Fruit fly (Drosophila melanogaster): ENCODE data around the gene Crg-1.

Gene Crg-1

DNA sequence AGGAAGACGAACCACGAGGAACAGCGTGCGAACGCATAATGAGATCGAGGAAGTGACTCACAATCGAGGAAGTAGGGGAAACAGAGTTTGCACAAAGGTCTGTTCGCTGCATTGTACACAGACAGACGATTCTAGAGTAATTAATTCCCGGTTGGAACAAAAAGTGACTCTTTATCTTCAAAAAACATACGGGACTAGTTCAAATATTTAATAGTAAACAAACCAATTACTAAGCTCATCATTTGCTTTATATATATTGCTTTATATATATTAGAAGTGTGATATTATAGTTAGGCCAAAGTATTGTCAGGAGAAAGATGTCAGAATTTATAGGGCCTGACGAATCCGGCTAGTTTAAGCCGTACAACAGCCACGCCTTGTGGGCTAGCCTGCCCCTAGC is 34.9 kb downstream of the Crg-1 start, which contains the start of gene CG2901:
Gene CG2901 (plus strand): TSS at position 301 of the 400 bp plus-strand sequence.
- TF ChIP-seq bab1 (GFP tag; optimal IDR thresholded peaks at IDR 0.05) (no peak), CG7045 (GFP tag; optimal IDR thresholded peaks at IDR 0.05) (no peak), tj (GFP tag; optimal IDR thresholded peaks at IDR 0.05) (no peak), Hr96 (GFP tag; optimal IDR thresholded peaks at IDR 0.05) (no peak), pad (GFP tag; optimal IDR thresholded peaks at IDR 0.05) (no peak), cnc (optimal IDR thresholded peaks at IDR 0.05) (no peak), CG7101 (tag; optimal IDR thresholded peaks at IDR 0.05) (no peak), cic (GFP tag; optimal IDR thresholded peaks at IDR 0.05) (no peak), Mnt (GFP tag; optimal IDR thresholded peaks at IDR 0.05) (no peak), toe (GFP tag; optimal IDR thresholded peaks at IDR 0.05) (no peak), CG14711 (tag; optimal IDR thresholded peaks at IDR 0.05) (no peak), CG11617 (GFP tag; optimal IDR thresholded peaks at IDR 0.05) (no peak), kay (GFP tag; ENCODE audit: borderline replicate concordance) (no peak), CG12768 (GFP tag; optimal IDR thresholded peaks at IDR 0.05) (no peak), CG33017 (tag; optimal IDR thresholded peaks at IDR 0.05) (no peak), CG1620 (GFP tag; optimal IDR thresholded peaks at IDR 0.05) (no peak), CG5204 (GFP tag; optimal IDR thresholded peaks at IDR 0.05) (no peak), Crg-1 (GFP tag; optimal IDR thresholded peaks at IDR 0.05) (no peak), ovo (GFP tag; optimal IDR thresholded peaks at IDR 0.05) (no peak)

DNA sequence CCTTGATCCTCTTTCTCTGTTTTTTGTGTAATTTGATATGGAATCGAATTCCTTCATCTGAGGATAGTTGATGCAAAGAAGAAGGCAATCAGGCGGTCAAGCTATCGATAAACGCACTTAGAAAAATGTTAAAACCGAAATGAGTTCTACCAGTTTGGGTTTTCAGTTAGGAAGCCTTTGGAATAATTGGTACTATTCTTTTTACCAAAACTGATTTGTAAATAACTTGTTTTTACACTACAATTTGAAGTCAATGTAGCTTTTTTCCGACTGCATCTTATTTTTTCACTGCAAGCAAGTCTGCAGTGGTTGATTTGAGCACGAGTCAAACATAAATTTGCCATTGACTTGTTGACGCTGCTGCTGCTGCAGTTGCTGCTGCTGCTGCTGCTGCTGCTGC is 38.7 kb downstream of the Crg-1 start:
- no peak for TF ChIP-seq Hr96 (GFP tag; optimal IDR thresholded peaks at IDR 0.05)
- TF ChIP-seq Crg-1 (GFP tag; optimal IDR thresholded peaks at IDR 0.05): no peak
- no peak for TF ChIP-seq Mnt (GFP tag; optimal IDR thresholded peaks at IDR 0.05)
- TF ChIP-seq cnc (optimal IDR thresholded peaks at IDR 0.05): no peak
- TF ChIP-seq CG7045 (GFP tag; optimal IDR thresholded peaks at IDR 0.05): no peak
- no peak for TF ChIP-seq pad (GFP tag; optimal IDR thresholded peaks at IDR 0.05)
- TF ChIP-seq CG7101 (tag; optimal IDR thresholded peaks at IDR 0.05): no peak
- no peak for TF ChIP-seq CG11617 (GFP tag; optimal IDR thresholded peaks at IDR 0.05)
- no peak for TF ChIP-seq kay (GFP tag; ENCODE audit: borderline replicate concordance)
- TF ChIP-seq CG14711 (tag; optimal IDR thresholded peaks at IDR 0.05): no peak
- no peak for TF ChIP-seq ovo (GFP tag; optimal IDR thresholded peaks at IDR 0.05)
- no peak for TF ChIP-seq CG12768 (GFP tag; optimal IDR thresholded peaks at IDR 0.05)
- no peak for TF ChIP-seq toe (GFP tag; optimal IDR thresholded peaks at IDR 0.05)
- no peak for TF ChIP-seq CG1620 (GFP tag; optimal IDR thresholded peaks at IDR 0.05)
- TF ChIP-seq cic (GFP tag; optimal IDR thresholded peaks at IDR 0.05): no peak
- TF ChIP-seq bab1 (GFP tag; optimal IDR thresholded peaks at IDR 0.05): no peak
- no peak for TF ChIP-seq Clk (GFP tag; optimal IDR thresholded peaks at IDR 0.05)

DNA sequence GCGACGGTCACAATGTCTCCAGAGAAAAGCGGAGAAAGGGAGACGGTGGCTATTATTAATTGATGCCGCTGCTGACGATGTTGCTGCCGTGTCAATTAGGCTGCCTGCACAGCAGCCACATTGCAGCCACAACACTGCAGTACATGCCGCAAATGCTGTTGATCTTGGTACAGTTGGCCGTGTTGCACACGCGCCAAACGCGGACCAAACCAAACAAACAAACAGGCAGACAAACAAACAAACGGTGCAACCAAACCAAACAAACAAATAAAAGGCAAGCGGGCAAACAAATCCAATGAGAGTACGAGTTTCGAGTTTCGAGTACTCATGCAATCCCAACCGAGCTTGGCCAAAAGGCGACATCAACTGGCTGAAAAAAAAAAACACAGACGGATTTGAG is 39.2 kb downstream of the Crg-1 start:
- TF ChIP-seq cic (GFP tag; optimal IDR thresholded peaks at IDR 0.05): no peak
- no peak for TF ChIP-seq CG7101 (tag; optimal IDR thresholded peaks at IDR 0.05)
- TF ChIP-seq CG7045 (GFP tag; optimal IDR thresholded peaks at IDR 0.05): no peak
- TF ChIP-seq bab1 (GFP tag; optimal IDR thresholded peaks at IDR 0.05): no peak
- no peak for TF ChIP-seq CG5204 (GFP tag; optimal IDR thresholded peaks at IDR 0.05)
- TF ChIP-seq toe (GFP tag; optimal IDR thresholded peaks at IDR 0.05): no peak
- TF ChIP-seq kay (GFP tag; ENCODE audit: borderline replicate concordance): no peak
- no peak for TF ChIP-seq pad (GFP tag; optimal IDR thresholded peaks at IDR 0.05)
- no peak for TF ChIP-seq Mnt (GFP tag; optimal IDR thresholded peaks at IDR 0.05)
- no peak for TF ChIP-seq Hr96 (GFP tag; optimal IDR thresholded peaks at IDR 0.05)
- no peak for TF ChIP-seq cnc (optimal IDR thresholded peaks at IDR 0.05)
- TF ChIP-seq CG12768 (GFP tag; optimal IDR thresholded peaks at IDR 0.05): no peak
- TF ChIP-seq CG1620 (GFP tag; optimal IDR thresholded peaks at IDR 0.05): no peak
- no peak for TF ChIP-seq ovo (GFP tag; optimal IDR thresholded peaks at IDR 0.05)
- TF ChIP-seq CG33017 (tag; optimal IDR thresholded peaks at IDR 0.05): no peak
- no peak for TF ChIP-seq Clk (GFP tag; optimal IDR thresholded peaks at IDR 0.05)
- TF ChIP-seq tj (GFP tag; optimal IDR thresholded peaks at IDR 0.05): no peak

DNA sequence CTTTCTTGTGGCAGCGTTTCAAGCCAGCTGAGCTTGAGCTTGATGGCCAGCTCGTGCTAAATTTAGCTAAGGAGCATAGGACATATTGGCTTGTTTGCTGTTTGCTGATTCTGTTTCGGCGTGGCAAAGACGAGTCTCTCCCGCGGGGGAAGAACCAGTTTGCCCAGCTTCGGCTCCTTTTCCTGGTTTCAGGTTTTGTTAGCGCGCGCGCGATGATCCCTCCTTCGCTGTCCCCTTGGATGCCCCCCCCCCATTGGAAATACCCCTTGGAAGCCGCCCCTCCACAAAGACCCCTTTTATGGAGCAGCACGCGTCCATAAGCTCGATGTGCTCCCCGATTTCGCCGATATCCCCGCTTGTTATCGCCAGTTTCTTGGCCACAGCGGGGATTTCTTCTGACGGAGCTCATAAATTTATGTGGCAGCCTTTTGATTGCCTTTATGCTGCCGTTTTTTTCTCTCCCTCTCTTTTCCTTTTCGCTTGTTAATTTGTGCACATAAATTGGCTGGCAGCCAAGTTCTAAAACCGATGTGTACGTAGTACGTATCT is 40.2 kb downstream of the Crg-1 start:
- TF ChIP-seq bab1 (GFP tag; optimal IDR thresholded peaks at IDR 0.05): no peak
- TF ChIP-seq toe (GFP tag; optimal IDR thresholded peaks at IDR 0.05): no peak
- no peak for TF ChIP-seq pad (GFP tag; optimal IDR thresholded peaks at IDR 0.05)
- TF ChIP-seq kay (GFP tag; ENCODE audit: borderline replicate concordance): no peak
- TF ChIP-seq CG33017 (tag; optimal IDR thresholded peaks at IDR 0.05): no peak
- no peak for TF ChIP-seq ovo (GFP tag; optimal IDR thresholded peaks at IDR 0.05)
- no peak for TF ChIP-seq CG1620 (GFP tag; optimal IDR thresholded peaks at IDR 0.05)
- no peak for TF ChIP-seq cic (GFP tag; optimal IDR thresholded peaks at IDR 0.05)
- TF ChIP-seq Mnt (GFP tag; optimal IDR thresholded peaks at IDR 0.05): no peak
- no peak for TF ChIP-seq Crg-1 (GFP tag; optimal IDR thresholded peaks at IDR 0.05)
- TF ChIP-seq CG14711 (tag; optimal IDR thresholded peaks at IDR 0.05): no peak

DNA sequence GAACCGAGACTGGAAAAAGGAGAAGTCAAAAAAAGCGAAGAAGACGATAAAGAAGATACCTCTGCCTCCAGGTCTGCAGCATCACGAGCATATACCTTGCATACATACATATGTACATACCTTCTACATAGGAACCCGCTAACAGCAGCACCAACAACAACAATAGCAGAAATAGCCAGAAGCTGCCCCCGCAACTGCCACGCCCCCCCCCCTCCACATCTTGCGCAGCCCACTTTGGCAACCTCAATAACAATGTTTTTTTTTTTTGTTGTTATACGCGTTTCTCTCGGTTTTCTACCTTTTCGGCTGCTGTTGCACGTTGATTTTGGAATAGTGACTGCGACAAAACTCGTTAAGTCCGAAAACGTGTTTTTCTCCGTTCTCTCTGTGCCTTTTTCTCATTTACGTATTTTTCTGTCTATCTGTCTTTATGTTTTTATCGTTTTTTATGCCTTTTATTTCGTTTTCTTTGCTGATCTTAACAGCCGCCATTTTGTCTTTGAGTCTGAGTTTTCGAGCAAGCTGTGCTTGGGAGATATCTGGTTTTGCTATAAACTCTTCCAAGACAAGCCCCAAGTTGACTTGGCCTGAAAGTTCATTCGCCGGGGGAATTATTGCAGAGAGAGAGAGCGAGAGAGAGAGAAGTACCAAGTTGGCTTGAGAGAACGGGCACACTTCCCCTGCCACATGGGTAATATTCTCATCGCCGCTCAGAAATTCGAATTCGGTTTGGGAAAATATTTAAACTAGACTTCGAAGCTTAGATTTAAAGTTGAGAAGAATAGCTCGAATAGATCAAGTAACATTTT is 42.1 kb downstream of the Crg-1 start:
- TF ChIP-seq pad (GFP tag; optimal IDR thresholded peaks at IDR 0.05) (peak; percentile 89), CG1620 (GFP tag; optimal IDR thresholded peaks at IDR 0.05) (no peak), Clk (GFP tag; optimal IDR thresholded peaks at IDR 0.05) (no peak)

DNA sequence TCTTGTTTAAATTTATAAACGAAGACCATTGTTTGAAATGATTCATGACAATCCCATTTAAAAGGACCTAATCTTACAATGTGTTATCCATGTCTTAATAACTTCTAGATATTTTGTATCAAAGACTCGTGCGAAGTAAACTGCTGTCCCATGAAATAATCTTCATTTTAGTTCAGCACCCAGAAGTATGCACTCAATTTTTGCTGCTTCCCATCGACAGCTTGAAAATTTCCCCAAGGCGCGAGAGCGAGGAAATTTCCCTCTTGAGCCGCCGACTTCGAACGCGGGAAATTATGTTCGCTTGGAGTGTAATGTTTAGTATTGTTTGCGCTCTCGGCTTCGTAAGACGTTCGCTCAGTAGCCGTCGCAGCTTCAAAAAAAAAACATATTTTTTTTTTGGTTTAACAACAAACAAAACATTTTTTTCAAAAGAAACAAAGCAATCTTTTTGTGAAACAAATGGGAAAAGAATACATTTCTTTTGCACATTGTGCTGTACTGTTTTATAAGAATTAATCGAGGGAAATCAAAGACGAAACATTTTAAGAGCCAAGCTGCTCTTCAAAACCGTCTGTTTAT is 42.8 kb downstream of the Crg-1 start:
- no peak for TF ChIP-seq ovo (GFP tag; optimal IDR thresholded peaks at IDR 0.05)
- peak; percentile 88 for TF ChIP-seq pad (GFP tag; optimal IDR thresholded peaks at IDR 0.05)
